Worm (Caenorhabditis elegans): Measurements from ENCODE around the gene F22E5.11.

F22E5.11 gene

DNA sequence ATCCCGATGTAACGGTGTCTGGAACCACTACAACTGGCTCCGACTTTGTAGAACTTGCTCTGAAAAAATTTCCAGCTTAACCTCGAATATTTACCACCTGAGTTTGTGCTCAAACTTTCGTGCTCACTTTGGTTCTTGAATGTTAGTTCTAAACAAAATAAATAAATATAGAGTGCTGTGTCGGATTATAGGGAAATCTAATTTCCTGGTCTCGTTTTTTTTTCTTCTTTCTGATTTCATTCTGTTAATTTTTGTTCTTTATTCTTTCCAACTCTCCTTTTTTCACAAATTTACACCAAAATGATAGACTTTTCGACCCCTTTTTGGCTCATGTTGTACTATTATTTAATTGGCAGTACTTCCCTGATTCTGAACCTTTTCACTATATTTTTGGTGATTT, 15.1 kb downstream of the F22E5.11 start, which contains the start of gene sri-37:
Gene sri-37, plus strand, starts transcription at position 301 of the 400 bp plus-strand sequence.
- no peak for TF ChIP-seq unc-3 (GFP tag; conservative IDR thresholded peaks at IDR 0.05)
- TF ChIP-seq unc-3 (tag; optimal IDR thresholded peaks at IDR 0.05): no peak
- TF ChIP-seq elt-2 (tag; optimal IDR thresholded peaks at IDR 0.05): no peak
- no peak for TF ChIP-seq elt-4 (tag; optimal IDR thresholded peaks at IDR 0.05)
- TF ChIP-seq pax-1 (tag; optimal IDR thresholded peaks at IDR 0.05): no peak
- TF ChIP-seq tbx-2 (tag; optimal IDR thresholded peaks at IDR 0.05): no peak
- no peak for TF ChIP-seq hlh-13 (GFP tag; optimal IDR thresholded peaks at IDR 0.05)
- no peak for TF ChIP-seq pat-9 (tag; optimal IDR thresholded peaks at IDR 0.05)
- no peak for TF ChIP-seq eyg-1 (tag; optimal IDR thresholded peaks at IDR 0.05)
- TF ChIP-seq mec-3 (tag; optimal IDR thresholded peaks at IDR 0.05; ENCODE audit: borderline replicate concordance): no peak
- TF ChIP-seq pha-2 (tag; optimal IDR thresholded peaks at IDR 0.05): no peak
- TF ChIP-seq lim-6 (tag; optimal IDR thresholded peaks at IDR 0.05): no peak
- TF ChIP-seq ceh-34 (tag; optimal IDR thresholded peaks at IDR 0.05): no peak
- no peak for TF ChIP-seq dve-1 (tag; optimal IDR thresholded peaks at IDR 0.05)
- no peak for TF ChIP-seq nhr-11 (tag; optimal IDR thresholded peaks at IDR 0.05)
- TF ChIP-seq K02D7.2 (tag; optimal IDR thresholded peaks at IDR 0.05): no peak
- TF ChIP-seq madf-2 (tag; optimal IDR thresholded peaks at IDR 0.05): no peak
- no peak for TF ChIP-seq nfya-1 (tag; optimal IDR thresholded peaks at IDR 0.05)

DNA sequence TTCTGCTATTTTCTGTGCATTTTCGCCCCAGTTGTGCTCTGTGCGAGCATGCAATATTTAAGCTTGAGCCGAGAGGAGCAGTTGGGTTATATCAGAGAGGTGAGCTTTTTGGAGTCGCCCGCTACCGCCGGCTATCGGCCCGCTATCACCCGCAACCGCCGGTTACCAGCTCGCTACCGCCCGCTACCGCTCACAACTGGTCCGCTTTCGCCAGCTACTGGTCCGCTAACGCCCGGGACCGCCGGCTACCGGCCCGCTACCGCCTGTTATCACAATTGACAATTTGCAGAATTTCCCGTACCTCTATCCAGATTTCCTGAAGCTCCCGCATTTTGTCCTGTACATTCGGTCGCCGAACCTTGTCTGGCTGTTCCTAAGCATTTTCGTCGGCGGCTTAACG, 16.0 kb downstream of the F22E5.11 start:
- TF ChIP-seq che-1 (tag; optimal IDR thresholded peaks at IDR 0.05) (no peak), ceh-30 (tag; optimal IDR thresholded peaks at IDR 0.05) (no peak), ceh-22 (tag; optimal IDR thresholded peaks at IDR 0.05) (no peak), elt-2 (tag; optimal IDR thresholded peaks at IDR 0.05) (no peak), ttx-3 (tag; optimal IDR thresholded peaks at IDR 0.05) (no peak), ceh-9 (tag; optimal IDR thresholded peaks at IDR 0.05) (no peak), Y22D7AL.16 (tag; optimal IDR thresholded peaks at IDR 0.05) (no peak), pros-1 (tag; optimal IDR thresholded peaks at IDR 0.05) (no peak), hlh-13 (GFP tag; optimal IDR thresholded peaks at IDR 0.05) (no peak), unc-3 (GFP tag; conservative IDR thresholded peaks at IDR 0.05) (no peak), unc-3 (tag; optimal IDR thresholded peaks at IDR 0.05) (no peak), ama-1 (optimal IDR thresholded peaks at IDR 0.05) (no peak), pha-4 (tag; optimal IDR thresholded peaks at IDR 0.05) (no peak), zip-5 (tag; optimal IDR thresholded peaks at IDR 0.05) (no peak)

DNA sequence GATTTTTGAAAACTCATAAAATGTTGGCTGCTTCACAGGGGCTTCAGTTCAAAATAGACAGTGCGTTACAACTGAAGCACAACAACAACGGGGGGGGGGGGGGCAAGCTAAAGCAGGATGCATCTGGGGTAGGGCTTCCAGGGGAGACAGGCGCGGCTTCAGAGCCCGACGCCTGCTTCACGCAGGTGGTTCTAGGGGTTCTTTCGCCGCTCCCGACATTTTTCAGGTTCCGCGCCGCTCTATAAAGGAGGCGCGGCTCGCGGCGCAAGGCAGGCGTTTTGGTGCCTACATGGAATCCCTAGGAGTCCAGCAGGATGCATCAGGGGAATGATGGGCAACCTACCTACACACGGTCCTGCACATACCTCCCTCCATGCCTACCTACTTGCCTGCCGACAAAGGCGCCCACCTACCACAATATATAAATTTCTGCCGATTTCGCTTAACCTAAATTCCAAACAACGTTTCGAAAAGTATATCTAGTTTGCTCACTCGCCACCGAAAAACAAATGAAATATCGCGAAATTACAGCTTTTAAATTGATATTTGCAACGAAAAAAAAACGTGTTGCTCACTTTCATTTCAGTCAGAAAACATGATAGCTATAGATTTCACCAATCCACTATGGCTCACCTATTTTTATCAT, 17.1 kb downstream of the F22E5.11 start, which contains the start of gene sri-71:
Gene sri-71, plus strand, starts transcription at position 596 of the 646 bp plus-strand sequence.
- TF ChIP-seq lin-11 (tag; optimal IDR thresholded peaks at IDR 0.05) (no peak), pha-2 (tag; optimal IDR thresholded peaks at IDR 0.05) (no peak), ceh-45 (GFP tag; IDR thresholded peaks at IDR 0.05) (no peak), unc-86 (tag; optimal IDR thresholded peaks at IDR 0.05) (no peak), hlh-8 (tag; optimal IDR thresholded peaks at IDR 0.05) (no peak), hlh-15 (tag; optimal IDR thresholded peaks at IDR 0.05) (no peak), pros-1 (tag; optimal IDR thresholded peaks at IDR 0.05) (no peak), tbx-2 (tag; optimal IDR thresholded peaks at IDR 0.05) (no peak), npax-4 (tag; optimal IDR thresholded peaks at IDR 0.05) (no peak), ceh-24 (tag; optimal IDR thresholded peaks at IDR 0.05) (no peak), ceh-34 (tag; optimal IDR thresholded peaks at IDR 0.05) (no peak)

DNA sequence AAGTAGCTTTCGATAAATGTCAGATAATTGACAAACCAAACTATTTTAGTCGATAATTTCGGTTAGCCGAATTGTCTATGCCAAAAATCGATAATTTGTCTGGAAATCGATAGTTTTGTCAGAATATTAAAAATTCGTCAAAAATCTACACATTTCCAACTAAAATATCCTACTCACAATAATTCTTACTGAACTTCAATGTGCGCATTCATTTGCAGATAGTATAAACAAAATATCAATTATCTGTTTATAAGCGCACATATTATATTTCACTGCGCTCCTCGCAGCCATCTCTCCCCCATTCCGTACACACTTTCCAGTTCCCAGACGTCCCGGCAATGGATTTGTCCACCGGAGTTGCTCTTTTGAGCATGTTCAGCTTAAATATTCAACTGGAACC, 19.6 kb downstream of the F22E5.11 start, which contains the start of gene lgc-28:
Gene lgc-28, plus strand, starts transcription at position 301 of the 400 bp plus-strand sequence.
- TF ChIP-seq gmeb-2 (tag; optimal IDR thresholded peaks at IDR 0.05) (no peak), C08G9.2 (tag; optimal IDR thresholded peaks at IDR 0.05) (no peak), ztf-16 (tag; optimal IDR thresholded peaks at IDR 0.05) (no peak), sox-4 (tag; optimal IDR thresholded peaks at IDR 0.05) (no peak), pat-9 (tag; optimal IDR thresholded peaks at IDR 0.05) (no peak), unc-55 (GFP tag; optimal IDR thresholded peaks at IDR 0.05) (no peak), ceh-31 (tag; optimal IDR thresholded peaks at IDR 0.05) (no peak), elt-2 (tag; optimal IDR thresholded peaks at IDR 0.05) (no peak), tbx-2 (tag; optimal IDR thresholded peaks at IDR 0.05) (no peak), ceh-48 (tag; optimal IDR thresholded peaks at IDR 0.05) (no peak), pha-2 (tag; optimal IDR thresholded peaks at IDR 0.05) (no peak), rnt-1 (tag; optimal IDR thresholded peaks at IDR 0.05) (no peak), ahr-1 (tag; optimal IDR thresholded peaks at IDR 0.05) (no peak), ceh-24 (tag; optimal IDR thresholded peaks at IDR 0.05) (no peak), pax-1 (tag; optimal IDR thresholded peaks at IDR 0.05) (no peak)
